Fruit fly (Drosophila melanogaster) Kc167 (cell line): Measurements from ENCODE around the gene Lcp65Ae.

Experiments
- Myc ChIP-seq: fragments of >200 bp; optimal IDR thresholded peaks from 2 replicates; lab custom pipeline; 2017; ENCODE audit warnings: missing external identifiers
- Sin3A ChIP-seq: fragments of >200 bp; optimal IDR thresholded peaks from 2 replicates; lab custom pipeline; 2018; ENCODE audit warnings: missing external identifiers
- h ChIP-seq: fragments of >200 bp; optimal IDR thresholded peaks from 3 replicates; lab custom pipeline; 2018; ENCODE audit warnings: missing external identifiers
- insv ChIP-seq: fragments of >200 bp; optimal IDR thresholded peaks from 3 replicates; lab custom pipeline; 2018; ENCODE audit warnings: missing external identifiers
- psq ChIP-seq: fragments of >200 bp; optimal IDR thresholded peaks from 2 replicates; lab custom pipeline; 2017; ENCODE audit warnings: missing external identifiers
- ttk ChIP-seq: sonication (Bioruptor generic); optimal IDR thresholded peaks from 2 replicates; lab custom pipeline; 2017; ENCODE audit warnings: missing external identifiers

DNA sequence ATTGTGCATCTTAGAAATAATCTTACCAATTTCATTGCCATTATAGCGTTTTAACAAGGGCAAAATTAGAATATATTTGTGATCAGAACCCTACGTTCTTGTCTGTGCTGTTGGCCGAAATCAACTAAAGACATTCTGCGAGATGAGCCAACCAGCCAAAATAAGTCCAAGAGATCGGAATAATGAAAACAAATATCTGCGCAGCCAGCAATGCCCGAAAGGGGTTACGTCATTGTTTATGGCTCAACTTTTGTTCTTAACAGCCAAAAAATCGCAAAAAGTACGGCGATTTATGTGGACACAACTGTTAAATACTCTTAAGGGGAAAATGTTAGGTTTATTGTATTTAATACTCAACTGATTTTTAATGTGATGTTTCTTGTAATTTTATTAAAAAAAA is 20.6 kb upstream of the Lcp65Ae start, which contains the start of gene Cpr65Ay:
- TF ChIP-seq ttk (lab: Kevin White, UChicago) (no peak), h (lab: Kevin White, UChicago) (no peak), psq (lab: Kevin White, UChicago) (no peak), Sin3A (lab: Kevin White, UChicago) (no peak), insv (no peak), Myc (lab: Kevin White, UChicago) (no peak)
